Worm (Caenorhabditis elegans) whole organism, L1 larva: Measurements from ENCODE around the gene cnt-1.

Experiments used
- ama-1 ChIP-seq: fragments of 150-350 bp; optimal IDR thresholded peaks from 2 replicates; lab custom pipeline; 2014
- mab-9 ChIP-seq: fragments of 200-800 bp; sonication (Bioruptor generic); IDR thresholded peaks from 2 replicates; pipeline ENCODE4 v1.3.6; 2022; ENCODE audit warnings: missing genetic modification reagents, missing genetic modification characterization, missing compliant biosample characterization
- sox-4 ChIP-seq: sonication (generic microtip); optimal IDR thresholded peaks from 2 replicates; lab custom pipeline; 2016; ENCODE audit warnings: missing genetic modification characterization, missing compliant biosample characterization

DNA sequence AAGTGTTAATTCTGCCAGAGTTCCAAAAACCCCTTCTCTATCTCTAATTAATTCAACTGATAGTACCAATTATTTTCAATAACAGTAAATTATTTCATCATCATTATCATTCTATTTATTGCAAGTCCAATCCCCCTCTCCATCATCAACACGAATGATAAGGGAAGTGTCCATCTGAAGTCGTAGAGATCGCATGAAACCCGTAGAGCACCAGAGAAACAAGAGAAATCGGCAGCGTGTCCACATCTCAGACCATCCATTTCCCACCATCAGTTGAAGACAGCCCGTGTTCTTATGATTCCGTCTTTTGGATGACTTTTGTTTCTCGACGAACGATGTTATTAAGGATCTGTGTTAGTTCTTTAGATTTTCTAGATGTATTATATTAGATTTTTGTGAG, 35.2 kb downstream of the cnt-1 start:
- TF ChIP-seq sox-4 (tag; lab: Kevin White, UChicago) (no peak), mab-9 (GFP tag; lab: Robert Waterston, UW) (no peak), ama-1 (lab: Kevin White, UChicago) (no peak)
